Worm (Caenorhabditis elegans): ENCODE data around the gene sre-46.

sre-46 gene

ce11 chrII:13750128-13750527 lies 29.0 kb upstream of the sre-46 start:
- TF ChIP-seq ama-1 (optimal IDR thresholded peaks at IDR 0.05) (no peak), efl-1 (optimal IDR thresholded peaks at IDR 0.05) (no peak), efl-1 (GFP tag; optimal IDR thresholded peaks at IDR 0.05 in 1 of 2) (peak in 1 of 2 experiments; percentile 76), lsy-2 (tag; optimal IDR thresholded peaks at IDR 0.05) (no peak)

ce11 chrII:13741449-13741848 lies 20.3 kb upstream of the sre-46 start, which contains the start of gene mig-14:
Gene mig-14 (plus strand): TSS chrII:13741738.
- peak; percentile 7 for TF ChIP-seq xbp-1 (tag; optimal IDR thresholded peaks at IDR 0.05)
- TF ChIP-seq dsc-1 (tag; optimal IDR thresholded peaks at IDR 0.05), result peak; percentile 55
- no peak for TF ChIP-seq F16B12.6 (tag; optimal IDR thresholded peaks at IDR 0.05)
- TF ChIP-seq C16A3.4 (tag; optimal IDR thresholded peaks at IDR 0.05), result no peak

DNA sequence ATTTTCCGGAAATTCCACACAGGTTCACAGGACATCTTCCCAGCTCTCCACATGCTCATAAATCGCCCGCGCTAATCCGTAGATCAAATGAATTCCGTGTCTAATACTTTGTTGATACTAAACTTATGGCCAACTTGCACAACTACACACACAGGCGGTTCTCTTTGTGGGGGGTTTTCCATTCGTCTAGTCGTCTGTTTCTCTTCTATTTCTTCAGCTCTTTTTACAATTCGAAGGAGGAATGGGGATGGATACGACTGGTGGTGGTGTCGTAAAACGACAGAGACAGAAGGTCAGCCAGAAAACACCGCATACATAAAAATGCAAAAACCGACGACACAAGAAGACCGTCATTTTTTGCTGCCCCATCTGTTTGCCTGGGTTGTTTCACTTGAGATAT lies 18.3 kb upstream of the sre-46 start:
- TF ChIP-seq elt-3 (tag; optimal IDR thresholded peaks at IDR 0.05), result no peak
- no peak for TF ChIP-seq snpc-4 (tag; optimal IDR thresholded peaks at IDR 0.05)
- TF ChIP-seq nhr-71 (tag; optimal IDR thresholded peaks at IDR 0.05), result no peak
- no peak for TF ChIP-seq ceh-82 (tag; optimal IDR thresholded peaks at IDR 0.05)
- TF ChIP-seq nhr-77 (tag; optimal IDR thresholded peaks at IDR 0.05), result peak; percentile 29
- peak; percentile 0 for TF ChIP-seq unc-130 (tag; optimal IDR thresholded peaks at IDR 0.05)
- peak; percentile 11 to 13 for TF ChIP-seq efl-1 (optimal IDR thresholded peaks at IDR 0.05)
- no peak for TF ChIP-seq efl-1 (GFP tag; optimal IDR thresholded peaks at IDR 0.05 in 1 of 2)
- TF ChIP-seq dpl-1 (GFP tag; optimal IDR thresholded peaks at IDR 0.05), result peak in 1 of 3 experiments; percentile 16
- no peak for TF ChIP-seq mab-9 (GFP tag; IDR thresholded peaks at IDR 0.05)
- TF ChIP-seq mep-1 (tag; optimal IDR thresholded peaks at IDR 0.05), result peak; percentile 42
- no peak for TF ChIP-seq aha-1 (tag; optimal IDR thresholded peaks at IDR 0.05)
- no peak for TF ChIP-seq tbx-2 (tag; optimal IDR thresholded peaks at IDR 0.05)
- TF ChIP-seq lin-35 (GFP tag; optimal IDR thresholded peaks at IDR 0.05), result peak; percentile 2 to 17
- no peak for TF ChIP-seq alr-1 (tag; optimal IDR thresholded peaks at IDR 0.05; ENCODE audit: borderline replicate concordance)
- TF ChIP-seq mdl-1 (tag; optimal IDR thresholded peaks at IDR 0.05), result no peak
- peak; percentile 11 for TF ChIP-seq nhr-85 (tag)
- TF ChIP-seq isw-1 (GFP tag; IDR thresholded peaks at IDR 0.05), result no peak
- peak in 1 of 2 experiments; percentile 34 for TF ChIP-seq lsy-2 (tag; optimal IDR thresholded peaks at IDR 0.05)
- no peak for TF ChIP-seq lin-13 (GFP tag; optimal IDR thresholded peaks at IDR 0.05)
- no peak for TF ChIP-seq ceh-90 (tag; optimal IDR thresholded peaks at IDR 0.05)

ce11 chrII:13737751-13738525 lies 16.8 kb upstream of the sre-46 start:
- TF ChIP-seq mdl-1 (tag; optimal IDR thresholded peaks at IDR 0.05), result peak in 1 of 2 experiments; percentile 66
- TF ChIP-seq aly-2 (tag; optimal IDR thresholded peaks at IDR 0.05), result no peak
- no peak for TF ChIP-seq ceh-63 (GFP tag; optimal IDR thresholded peaks at IDR 0.05)
- peak; percentile 75 for TF ChIP-seq blmp-1 (tag; optimal IDR thresholded peaks at IDR 0.05)
- no peak for TF ChIP-seq zag-1 (tag; optimal IDR thresholded peaks at IDR 0.05)
- TF ChIP-seq hlh-4 (tag; optimal IDR thresholded peaks at IDR 0.05), result no peak
- peak; percentile 88 for TF ChIP-seq nhr-85 (tag)
- TF ChIP-seq sptf-1 (tag; optimal IDR thresholded peaks at IDR 0.05), result no peak
- no peak for TF ChIP-seq lin-39 (tag; optimal IDR thresholded peaks at IDR 0.05)
- TF ChIP-seq skn-1 (tag; optimal IDR thresholded peaks at IDR 0.05), result no peak
- no peak for TF ChIP-seq mab-9 (GFP tag; IDR thresholded peaks at IDR 0.05)
- TF ChIP-seq lin-15B (tag; optimal IDR thresholded peaks at IDR 0.05), result no peak
- TF ChIP-seq egl-13 (tag; optimal IDR thresholded peaks at IDR 0.05), result no peak
- no peak for TF ChIP-seq unc-30 (tag; optimal IDR thresholded peaks at IDR 0.05)
- TF ChIP-seq nhr-237 (tag; optimal IDR thresholded peaks at IDR 0.05), result no peak
- no peak for TF ChIP-seq C34B4.2 (tag; optimal IDR thresholded peaks at IDR 0.05)
- TF ChIP-seq lsy-2 (tag; optimal IDR thresholded peaks at IDR 0.05), result no peak
- no peak for TF ChIP-seq mef-2 (tag; optimal IDR thresholded peaks at IDR 0.05)
- TF ChIP-seq F16B12.6 (tag; optimal IDR thresholded peaks at IDR 0.05), result no peak
- TF ChIP-seq nhr-90 (tag; optimal IDR thresholded peaks at IDR 0.05; ENCODE audit: poor library complexity), result no peak
- TF ChIP-seq nhr-12 (tag; optimal IDR thresholded peaks at IDR 0.05), result no peak
- no peak for TF ChIP-seq jun-1 (tag; optimal IDR thresholded peaks at IDR 0.05)
- TF ChIP-seq sox-4 (tag; optimal IDR thresholded peaks at IDR 0.05), result no peak
- TF ChIP-seq nhr-84 (tag; optimal IDR thresholded peaks at IDR 0.05), result no peak
- no peak for TF ChIP-seq ceh-88 (GFP tag; IDR thresholded peaks at IDR 0.05)
- TF ChIP-seq hpl-2 (GFP tag; optimal IDR thresholded peaks at IDR 0.05), result no peak
- no peak for TF ChIP-seq ets-5 (GFP tag; IDR thresholded peaks at IDR 0.05)
- TF ChIP-seq unc-130 (tag; optimal IDR thresholded peaks at IDR 0.05), result no peak
- no peak for TF ChIP-seq alr-1 (tag; optimal IDR thresholded peaks at IDR 0.05; ENCODE audit: borderline replicate concordance)

Data from whole organism, L1 larva.